Fruit fly (Drosophila melanogaster): ENCODE measurements around the gene CG43843.

CG43843 gene

dm6 chrX:18494165-18494740, 34.0 kb upstream of the CG43843 start, which contains the start of gene CG15043 (continued):
- TF ChIP-seq ato (GFP tag; IDR thresholded peaks at IDR 0.05; ENCODE audit: partially characterized antibody) (no peak), Dip3 (GFP tag; optimal IDR thresholded peaks at IDR 0.05) (peak; percentile 67), CG32772 (GFP tag; IDR thresholded peaks at IDR 0.05) (no peak; the same call in 1 of the 2 replicates), sim (GFP tag; IDR thresholded peaks at IDR 0.05) (no peak), pan (optimal IDR thresholded peaks at IDR 0.05) (no peak), pan (GFP tag; optimal IDR thresholded peaks at IDR 0.05 in 1 of 2, IDR thresholded peaks at IDR 0.05 in 1 of 2) (peak in 1 of 2 experiments; percentile 60), ranshi (GFP tag; IDR thresholded peaks at IDR 0.05) (peak; percentile 72), Sry-β (GFP tag; optimal IDR thresholded peaks at IDR 0.05) (no peak), CG2120 (GFP tag; optimal IDR thresholded peaks at IDR 0.05) (peak; percentile 73), CG2875 (GFP tag; optimal IDR thresholded peaks at IDR 0.05) (no peak), fd64A (GFP tag; optimal IDR thresholded peaks at IDR 0.05) (no peak), crol (GFP tag; IDR thresholded peaks at IDR 0.05) (peak; percentile 41; the same call in 1 of the 2 replicates), bbx (GFP tag; IDR thresholded peaks at IDR 0.05; ENCODE audit: partially characterized antibody) (no peak), Hmr (GFP tag; optimal IDR thresholded peaks at IDR 0.05) (no peak), CG10321 (GFP tag; IDR thresholded peaks at IDR 0.05) (no peak; the same call in 1 of the 2 replicates), zen2 (GFP tag; IDR thresholded peaks at IDR 0.05; ENCODE audit: partially characterized antibody) (no peak), Rfx (GFP tag; IDR thresholded peaks at IDR 0.05) (peak; percentile 81), CG12744 (GFP tag; optimal IDR thresholded peaks at IDR 0.05) (no peak), NFAT (GFP tag; IDR thresholded peaks at IDR 0.05) (peak; percentile 36; the same call in 1 of the 2 replicates), pros (GFP tag; optimal IDR thresholded peaks at IDR 0.05) (no peak), CG7928 (GFP tag; optimal IDR thresholded peaks at IDR 0.05) (no peak), Dbx (GFP tag; IDR thresholded peaks at IDR 0.05) (peak; percentile 78), CoRest (tag; optimal IDR thresholded peaks at IDR 0.05) (no peak), gce (GFP tag; IDR thresholded peaks at IDR 0.05) (no peak), YL-1 (GFP tag; optimal IDR thresholded peaks at IDR 0.05) (no peak), CG7839 (tag; optimal IDR thresholded peaks at IDR 0.05) (no peak), dimm (GFP tag; IDR thresholded peaks at IDR 0.05) (no peak), otp (GFP tag; IDR thresholded peaks at IDR 0.05) (no peak), Hand (GFP tag; optimal IDR thresholded peaks at IDR 0.05) (no peak), CG18764 (GFP tag; optimal IDR thresholded peaks at IDR 0.05) (no peak), CG1792 (GFP tag; optimal IDR thresholded peaks at IDR 0.05) (no peak), CG11504 (tag; optimal IDR thresholded peaks at IDR 0.05) (peak; percentile 48), CG17359 (tag; optimal IDR thresholded peaks at IDR 0.05) (peak; percentile 40), Spps (tag; optimal IDR thresholded peaks at IDR 0.05) (no peak), unc-4 (GFP tag; IDR thresholded peaks at IDR 0.05; ENCODE audit: partially characterized antibody) (no peak), CG5180 (GFP tag; optimal IDR thresholded peaks at IDR 0.05) (no peak), usp (GFP tag; optimal IDR thresholded peaks at IDR 0.05) (no peak), BtbVII (GFP tag; optimal IDR thresholded peaks at IDR 0.05) (no peak), trh (GFP tag; optimal IDR thresholded peaks at IDR 0.05) (no peak), Nf-YB (GFP tag; optimal IDR thresholded peaks at IDR 0.05) (no peak), CG12769 (tag; optimal IDR thresholded peaks at IDR 0.05) (peak; percentile 61), Eip74EF (GFP tag; optimal IDR thresholded peaks at IDR 0.05) (no peak), Hr3 (GFP tag; optimal IDR thresholded peaks at IDR 0.05) (no peak), ro (GFP tag; IDR thresholded peaks at IDR 0.05) (no peak), MTF-1 (GFP tag; optimal IDR thresholded peaks at IDR 0.05; ENCODE audit: borderline replicate concordance) (no peak), Vsx1 (GFP tag; optimal IDR thresholded peaks at IDR 0.05) (no peak), CG8388 (GFP tag; optimal IDR thresholded peaks at IDR 0.05) (no peak), zf30C (GFP tag; optimal IDR thresholded peaks at IDR 0.05) (no peak), Taf1 (GFP tag; IDR thresholded peaks at IDR 0.05) (no peak), Usf (GFP tag; optimal IDR thresholded peaks at IDR 0.05) (no peak)
